Worm (Caenorhabditis elegans) whole organism, young adult: ENCODE measurements around the gene dhhc-6.

Source experiments
- D2030.7 ChIP-seq: fragments of 200-800 bp; sonication (Bioruptor generic); IDR thresholded peaks from 2 replicates; pipeline ENCODE4 v1.3.6; 2022; ENCODE audit warnings: missing genetic modification reagents, missing genetic modification characterization, missing compliant biosample characterization
- F10E7.11 ChIP-seq: sonication (generic microtip); optimal IDR thresholded peaks from 2 replicates; lab custom pipeline; 2017; ENCODE audit warnings: mild to moderate bottlenecking, missing genetic modification characterization, moderate library complexity, missing compliant biosample characterization
- F33H1.4 ChIP-seq: fragments of 200-800 bp; sonication (Bioruptor generic); IDR thresholded peaks from 2 replicates; pipeline ENCODE4 v1.3.6; 2022; ENCODE audit warnings: missing genetic modification reagents, missing genetic modification characterization, missing compliant biosample characterization
- F57A8.1 ChIP-seq: fragments of 200-800 bp; sonication (Bioruptor generic); optimal IDR thresholded peaks from 2 replicates; lab custom pipeline; 2018; ENCODE audit warnings: mild to moderate bottlenecking, missing genetic modification characterization, moderate library complexity, missing compliant biosample characterization
- T26A5.8 ChIP-seq: sonication (generic microtip); optimal IDR thresholded peaks from 2 replicates; lab custom pipeline; 2016; ENCODE audit warnings: missing genetic modification characterization, missing compliant biosample characterization
- Y95B8A.8 ChIP-seq: fragments of 200-800 bp; sonication (Bioruptor generic); IDR thresholded peaks from 2 replicates; pipeline ENCODE4 v1.3.6; 2022; ENCODE audit warnings: missing genetic modification reagents, missing genetic modification characterization, missing compliant biosample characterization
- aptf-3 ChIP-seq: fragments of 200-800 bp; sonication (Bioruptor generic); IDR thresholded peaks from 2 replicates; pipeline ENCODE4 v1.3.6; 2022; ENCODE audit warnings: missing genetic modification characterization, missing compliant biosample characterization
- cebp-2 ChIP-seq: fragments of 200-800 bp; sonication (Bioruptor generic); IDR thresholded peaks from 2 replicates; pipeline ENCODE4 v1.3.6; 2022; ENCODE audit warnings: missing genetic modification characterization, missing compliant biosample characterization
- ceh-100 ChIP-seq: fragments of 200-800 bp; sonication (Bioruptor generic); IDR thresholded peaks from 2 replicates; pipeline ENCODE4 v1.3.6; 2022; ENCODE audit warnings: missing genetic modification reagents, missing genetic modification characterization, missing compliant biosample characterization
- ceh-27 ChIP-seq: fragments of 200-800 bp; sonication (Bioruptor generic); optimal IDR thresholded peaks from 2 replicates; lab custom pipeline; 2018; ENCODE audit warnings: mild to moderate bottlenecking, missing genetic modification characterization, moderate library complexity, missing compliant biosample characterization
- ceh-40 ChIP-seq: fragments of 200-800 bp; sonication (Bioruptor generic); IDR thresholded peaks from 2 replicates; pipeline ENCODE4 v1.3.6; 2022; ENCODE audit warnings: missing genetic modification characterization, missing compliant biosample characterization
- ceh-91 ChIP-seq: fragments of 200-800 bp; sonication (Bioruptor generic); IDR thresholded peaks from 2 replicates; pipeline ENCODE4 v1.3.6; 2022; ENCODE audit warnings: missing genetic modification reagents, missing genetic modification characterization, missing compliant biosample characterization
- efl-1 ChIP-seq: fragments of 150-350 bp; optimal IDR thresholded peaks from 2 replicates; lab custom pipeline; 2014; ENCODE audit warnings: missing biosample characterization, missing genetic modification reagents, missing genetic modification characterization
- ets-4 ChIP-seq: fragments of 200-800 bp; sonication (Bioruptor generic); optimal IDR thresholded peaks from 2 replicates; lab custom pipeline; 2018; ENCODE audit warnings: mild to moderate bottlenecking, missing genetic modification characterization, missing compliant biosample characterization
- fkh-3 ChIP-seq: sonication (generic microtip); optimal IDR thresholded peaks from 2 replicates; lab custom pipeline; 2016; ENCODE audit warnings: mild to moderate bottlenecking, missing genetic modification characterization, missing compliant biosample characterization
- hmg-1.2 ChIP-seq: fragments of 200-800 bp; sonication (Bioruptor generic); IDR thresholded peaks from 2 replicates; pipeline ENCODE4 v1.3.6; 2022; ENCODE audit warnings: missing genetic modification reagents, missing genetic modification characterization, missing compliant biosample characterization
- hmg-20 ChIP-seq: fragments of 200-800 bp; sonication (Bioruptor generic); IDR thresholded peaks from 2 replicates; pipeline ENCODE4 v1.3.6; 2022; ENCODE audit warnings: missing genetic modification reagents, missing genetic modification characterization, missing compliant biosample characterization
- lin-26 ChIP-seq: fragments of 200-800 bp; sonication (Bioruptor generic); IDR thresholded peaks from 2 replicates; pipeline ENCODE4 v1.3.6; 2022; ENCODE audit warnings: missing genetic modification reagents, missing genetic modification characterization, missing compliant biosample characterization
- lin-54 ChIP-seq: fragments of 200-800 bp; sonication (Bioruptor generic); optimal IDR thresholded peaks from 2 replicates; lab custom pipeline; 2018; ENCODE audit warnings: mild to moderate bottlenecking, missing genetic modification characterization, missing compliant biosample characterization
- lsl-1 ChIP-seq: fragments of 200-800 bp; sonication (Bioruptor generic); optimal IDR thresholded peaks from 2 replicates; lab custom pipeline; 2018; ENCODE audit warnings: mild to moderate bottlenecking, missing genetic modification characterization, moderate library complexity, missing compliant biosample characterization
- lsy-27 ChIP-seq: sonication (generic microtip); optimal IDR thresholded peaks from 2 replicates; lab custom pipeline; 2017; ENCODE audit warnings: missing genetic modification characterization, mild to moderate bottlenecking, missing compliant biosample characterization, antibody characterized with exemption, missing genotype, borderline replicate concordance; ENCODE audit not compliant: insufficient read depth
- madf-6 ChIP-seq: fragments of 200-800 bp; sonication (Bioruptor generic); IDR thresholded peaks from 2 replicates; pipeline ENCODE4 v1.3.6; 2022; ENCODE audit warnings: missing genetic modification reagents, missing genetic modification characterization, missing compliant biosample characterization
- madf-8 ChIP-seq: fragments of 200-800 bp; sonication (Bioruptor generic); conservative IDR thresholded peaks from 2 replicates; pipeline ENCODE4 v1.3.6; 2022; ENCODE audit warnings: missing genetic modification reagents, missing genetic modification characterization, missing compliant biosample characterization
- nfya-2 ChIP-seq: fragments of 200-800 bp; sonication (Bioruptor generic); IDR thresholded peaks from 2 replicates; pipeline ENCODE4 v1.3.6; 2022; ENCODE audit warnings: missing genetic modification reagents, missing genetic modification characterization, missing compliant biosample characterization
- pha-4 ChIP-seq: fragments of 150-350 bp; sonication (generic microtip); optimal IDR thresholded peaks from 2 replicates; lab custom pipeline; 2014; ENCODE audit warnings: missing biosample characterization, missing genetic modification reagents, missing genetic modification characterization
- rcor-1 ChIP-seq: fragments of 200-800 bp; sonication (Bioruptor generic); IDR thresholded peaks from 2 replicates; pipeline ENCODE4 v1.3.6; 2022; ENCODE audit warnings: missing genetic modification reagents, missing genetic modification characterization, missing compliant biosample characterization
- snpc-3.4 ChIP-seq: sonication (generic microtip); optimal IDR thresholded peaks from 2 replicates; lab custom pipeline; 2017; ENCODE audit warnings: missing genetic modification characterization, mild to moderate bottlenecking, missing compliant biosample characterization, antibody characterized with exemption, moderate library complexity, missing genotype, missing genetic modification reagents
- snpc-4 ChIP-seq, 5 experiments: fragments of 150-350 bp in 1 of 5; sonication (generic microtip) in 4 of 5; optimal IDR thresholded peaks; 2 replicates each; lab custom pipeline; 2014 to 2018; ENCODE audit warnings: missing genetic modification characterization in 5 of 5, missing biosample characterization in 3 of 5, antibody characterized with exemption in 2 of 5, mild to moderate bottlenecking in 2 of 5, missing compliant biosample characterization in 2 of 5, missing genotype in 2 of 5, moderate library complexity in 2 of 5, missing genetic modification reagents in 1 of 5
- tbp1 ChIP-seq: fragments of 200-800 bp; sonication (Bioruptor generic); optimal IDR thresholded peaks from 2 replicates; lab custom pipeline; 2018; ENCODE audit warnings: mild to moderate bottlenecking, missing genetic modification characterization, missing compliant biosample characterization
- xnd-1 ChIP-seq: sonication (generic microtip); optimal IDR thresholded peaks from 2 replicates; lab custom pipeline; 2016; ENCODE audit warnings: missing genotype, missing genetic modification reagents, missing genetic modification characterization, missing compliant biosample characterization
- zfh-2 ChIP-seq: fragments of 200-800 bp; sonication (Bioruptor generic); conservative IDR thresholded peaks from 2 replicates; pipeline ENCODE4 v1.3.6; 2022; ENCODE audit warnings: missing genetic modification reagents, missing genetic modification characterization, missing compliant biosample characterization
- ztf-18 ChIP-seq: sonication (generic microtip); optimal IDR thresholded peaks from 2 replicates; lab custom pipeline; 2016; ENCODE audit warnings: missing genotype, mild to moderate bottlenecking, missing genetic modification characterization, missing compliant biosample characterization
- ztf-25 ChIP-seq: fragments of 200-800 bp; sonication (Bioruptor generic); IDR thresholded peaks from 2 replicates; pipeline ENCODE4 v1.3.6; 2022; ENCODE audit warnings: missing genetic modification reagents, missing genetic modification characterization, missing compliant biosample characterization
- ztf-28 ChIP-seq: fragments of 200-800 bp; sonication (Bioruptor generic); IDR thresholded peaks from 2 replicates; pipeline ENCODE4 v1.3.6; 2022; ENCODE audit warnings: missing genetic modification reagents, missing genetic modification characterization, missing compliant biosample characterization

The dhhc-6 gene

ce11 chrIV:12145681-12146080 lies 20.9 kb downstream of the dhhc-6 start, which contains the start of gene B0001.3:
B0001.3 (minus strand) TSS chrIV:12145735.
- no peak for TF ChIP-seq ztf-18 (tag; lab: Kevin White, UChicago)
- TF ChIP-seq ztf-28 (GFP tag; lab: Robert Waterston, UW), result no peak
- no peak for TF ChIP-seq nfya-2
- no peak for TF ChIP-seq ets-4 (GFP tag; lab: Kevin White, UChicago)
- no peak for TF ChIP-seq zfh-2 (GFP tag; lab: Robert Waterston, UW)
- TF ChIP-seq F57A8.1 (GFP tag; lab: Kevin White, UChicago), result no peak
- no peak for TF ChIP-seq Y95B8A.8 (GFP tag; lab: Robert Waterston, UW)
- no peak for TF ChIP-seq lsy-27 (tag; lab: Kevin White, UChicago)
- no peak for TF ChIP-seq ztf-25 (GFP tag; lab: Robert Waterston, UW)

DNA sequence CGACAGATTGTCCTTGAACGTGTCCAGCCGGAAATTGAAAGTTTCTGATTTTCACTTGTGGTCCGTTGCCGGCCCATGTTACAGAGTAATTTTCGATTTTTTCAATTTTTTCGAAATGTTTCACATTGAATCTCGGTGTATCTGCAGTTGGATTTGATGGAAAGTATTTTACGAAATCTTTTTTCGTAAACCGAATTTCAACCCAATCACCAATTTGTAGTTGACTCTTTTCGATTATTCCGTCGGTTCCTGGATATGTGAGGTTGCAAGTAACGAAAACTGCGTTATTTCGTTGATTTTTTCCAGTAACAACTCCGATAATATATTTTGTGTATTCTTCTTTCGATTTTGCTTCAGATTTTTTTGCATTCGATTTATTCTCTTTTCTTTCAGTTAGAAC lies 24.9 kb downstream of the dhhc-6 start:
- no peak for TF ChIP-seq pha-4 (tag; lab: Kevin White, UChicago)

ce11 chrIV:12150877-12151276 lies 26.1 kb downstream of the dhhc-6 start, which contains the start of gene B0001.2:
B0001.2 (minus strand) TSS chrIV:12150977.
- TF ChIP-seq ztf-18 (tag; lab: Kevin White, UChicago), result no peak
- TF ChIP-seq hmg-1.2, result 0 out of 2 replicates have a peak, but pooled peaks have one; percentile 17
- 0 out of 2 replicates have a peak, but pooled peaks have one; percentile 50 for TF ChIP-seq lin-26 (GFP tag; lab: Robert Waterston, UW)

- peak; percentile 90 for TF ChIP-seq lsl-1
- TF ChIP-seq efl-1 (GFP tag; lab: Kevin White, UChicago), result peak; percentile 69
- TF ChIP-seq fkh-3, result no peak
- no peak for TF ChIP-seq hmg-20 (GFP tag; lab: Robert Waterston, UW)
- no peak for TF ChIP-seq T26A5.8 (tag; lab: Kevin White, UChicago)
- no peak for TF ChIP-seq snpc-3.4
- no peak for TF ChIP-seq rcor-1 (GFP tag; lab: Robert Waterston, UW)
- peak; percentile 22 for TF ChIP-seq tbp1 (GFP tag; lab: Kevin White, UChicago)
- TF ChIP-seq snpc-4 (GFP tag; optimal IDR thresholded peaks at IDR 0.05; lab: Kevin White, UChicago), result no peak
- peak in 1 of 4 experiments; percentile 36 for TF ChIP-seq snpc-4 (tag; optimal IDR thresholded peaks at IDR 0.05; lab: Kevin White, UChicago)
- TF ChIP-seq F33H1.4 (GFP tag; lab: Robert Waterston, UW), result peak; percentile 86
- peak; percentile 65; the same call in 1 of the 2 replicates for TF ChIP-seq ceh-91
- TF ChIP-seq D2030.7, result peak; percentile 46; the same call in 1 of the 2 replicates
- TF ChIP-seq ceh-27 (GFP tag; lab: Kevin White, UChicago), result no peak
- peak; percentile 83 for TF ChIP-seq xnd-1 (tag; lab: Kevin White, UChicago)
- no peak for TF ChIP-seq F10E7.11 (tag; lab: Kevin White, UChicago)
- peak; percentile 88 for TF ChIP-seq madf-6
- TF ChIP-seq cebp-2 (GFP tag; lab: Robert Waterston, UW), result no peak
- TF ChIP-seq aptf-3 (GFP tag; lab: Robert Waterston, UW), result no peak
- peak; percentile 76 for TF ChIP-seq madf-8 (GFP tag; lab: Robert Waterston, UW)
- TF ChIP-seq ceh-100 (GFP tag; lab: Robert Waterston, UW), result no peak
- peak; percentile 66 for TF ChIP-seq lin-54
- TF ChIP-seq ceh-40 (GFP tag; lab: Robert Waterston, UW), result no peak
Measured at ce11 chrIV:12154195-12154677, 29.5 kb downstream of the dhhc-6 start, which contains the start of gene B0001.7. B0001.7 (minus strand) TSS chrIV:12154245.
